Worm (Caenorhabditis elegans): ENCODE data around the gene fbxb-51.

ce11 chrII:1589845-1590244, 39.3 kb downstream of the fbxb-51 start, which contains the start of gene T07H3.7:
- TF ChIP-seq fkh-10 (GFP tag; optimal IDR thresholded peaks at IDR 0.05) (no peak), egl-27 (tag; optimal IDR thresholded peaks at IDR 0.05) (no peak), ZK546.5 (tag; optimal IDR thresholded peaks at IDR 0.05) (no peak), aly-2 (tag; optimal IDR thresholded peaks at IDR 0.05) (no peak), unc-39 (tag; optimal IDR thresholded peaks at IDR 0.05) (no peak), mxl-2 (GFP tag; conservative IDR thresholded peaks at IDR 0.05) (no peak), skn-1 (tag; optimal IDR thresholded peaks at IDR 0.05) (no peak), nhr-76 (tag; optimal IDR thresholded peaks at IDR 0.05) (no peak), lir-3 (tag; optimal IDR thresholded peaks at IDR 0.05) (no peak), ceh-20 (GFP tag; IDR thresholded peaks at IDR 0.05) (no peak), ama-1 (optimal IDR thresholded peaks at IDR 0.05) (no peak), lin-29 (GFP tag; IDR thresholded peaks at IDR 0.05) (no peak), snpc-1.2 (GFP tag; IDR thresholded peaks at IDR 0.05) (no peak)

Measured in whole organism, L4 larva.